Worm (Caenorhabditis elegans): ENCODE data around the gene C42D4.18.

DNA sequence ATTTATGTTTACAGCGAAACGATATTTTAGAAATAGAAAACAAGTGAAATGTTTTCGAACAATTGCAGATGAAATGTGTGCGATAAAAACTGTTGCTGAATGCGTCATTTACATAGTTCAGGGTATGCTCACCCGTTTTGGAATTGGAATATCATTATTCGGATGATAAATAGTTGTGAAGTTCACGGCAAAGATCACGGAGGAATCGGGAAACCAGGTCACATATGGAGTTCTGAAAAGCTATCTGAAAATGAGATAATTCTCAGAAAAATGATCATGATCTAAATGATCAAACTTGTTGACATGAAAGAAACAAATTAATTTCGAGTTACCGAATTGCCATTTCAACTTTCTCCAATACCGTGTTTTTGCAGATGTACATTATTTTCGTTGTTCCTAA is 29.2 kb downstream of the C42D4.18 start, which contains the start of gene best-16:
- TF ChIP-seq unc-62 (GFP tag; optimal IDR thresholded peaks at IDR 0.05) (no peak), let-526 (GFP tag; IDR thresholded peaks at IDR 0.05) (no peak), tbp1 (GFP tag; optimal IDR thresholded peaks at IDR 0.05) (no peak), snpc-4 (GFP tag; optimal IDR thresholded peaks at IDR 0.05) (no peak), snpc-4 (tag; optimal IDR thresholded peaks at IDR 0.05) (no peak), nhr-90 (tag; optimal IDR thresholded peaks at IDR 0.05) (no peak), ZK185.1 (tag; optimal IDR thresholded peaks at IDR 0.05; ENCODE audit: poor library complexity, severe bottlenecking) (no peak), madf-10 (tag; optimal IDR thresholded peaks at IDR 0.05) (no peak), ekl-4 (GFP tag; IDR thresholded peaks at IDR 0.05) (no peak)

Data from whole organism, young adult.